Fruit fly (Drosophila melanogaster): ENCODE measurements around the gene X11Lbeta.
A peak's percentile ranks its signal among the peaks of the same experiment; 100 is the strongest.

The X11Lbeta gene

dm6 chrX:10595813-10596212 lies 31.7 kb upstream of the X11Lbeta start, which contains the start of the genes Hmr and CG2124 (continued):
- TF ChIP-seq dysf (GFP tag; IDR thresholded peaks at IDR 0.05) (no peak), CG9609 (GFP tag; optimal IDR thresholded peaks at IDR 0.05) (no peak), CG2202 (tag; optimal IDR thresholded peaks at IDR 0.05) (no peak), CG7928 (GFP tag; optimal IDR thresholded peaks at IDR 0.05) (no peak), CG12155 (GFP tag; optimal IDR thresholded peaks at IDR 0.05) (no peak), eyg (GFP tag; optimal IDR thresholded peaks at IDR 0.05) (no peak), ara (GFP tag; IDR thresholded peaks at IDR 0.05) (no peak), CG17385 (GFP tag; optimal IDR thresholded peaks at IDR 0.05) (no peak), CG1603 (tag; optimal IDR thresholded peaks at IDR 0.05) (peak; percentile 34), cas (GFP tag; IDR thresholded peaks at IDR 0.05) (no peak), CG2875 (GFP tag; optimal IDR thresholded peaks at IDR 0.05) (no peak), CG8089 (GFP tag; optimal IDR thresholded peaks at IDR 0.05) (no peak), CrebB (tag; optimal IDR thresholded peaks at IDR 0.05) (no peak), CG16813 (GFP tag; IDR thresholded peaks at IDR 0.05; ENCODE audit: partially characterized antibody) (peak; percentile 67), CG12391 (tag; optimal IDR thresholded peaks at IDR 0.05) (no peak), gfzf (GFP tag; optimal IDR thresholded peaks at IDR 0.05) (peak; percentile 36), CG7357 (GFP tag; IDR thresholded peaks at IDR 0.05) (no peak), Doc3 (GFP tag; IDR thresholded peaks at IDR 0.05; ENCODE audit: partially characterized antibody) (peak; percentile 76), lov (optimal IDR thresholded peaks at IDR 0.05) (no peak), lov (GFP tag; IDR thresholded peaks at IDR 0.05) (no peak), Myb (GFP tag; optimal IDR thresholded peaks at IDR 0.05) (peak; percentile 61), sens (GFP tag) (no peak), CG8944 (GFP tag; optimal IDR thresholded peaks at IDR 0.05) (no peak), phol (tag; optimal IDR thresholded peaks at IDR 0.05) (peak; percentile 23), chinmo (GFP tag; IDR thresholded peaks at IDR 0.05; ENCODE audit: partially characterized antibody) (0 out of 4 replicates have a peak, but pooled peaks have one; percentile 23), CG9797 (GFP tag; optimal IDR thresholded peaks at IDR 0.05) (peak; percentile 26), hbn (GFP tag; IDR thresholded peaks at IDR 0.05; ENCODE audit: partially characterized antibody) (peak; percentile 66; the same call in 1 of the 2 replicates), kay (GFP tag; optimal IDR thresholded peaks at IDR 0.05) (no peak), CG11723 (GFP tag; optimal IDR thresholded peaks at IDR 0.05) (no peak), MBD-R2 (GFP tag; IDR thresholded peaks at IDR 0.05) (peak; percentile 36; the same call in 1 of the 2 replicates), CkIIα-i1 (GFP tag; IDR thresholded peaks at IDR 0.05) (no peak), CG2712 (tag; optimal IDR thresholded peaks at IDR 0.05) (no peak), fd64A (GFP tag; optimal IDR thresholded peaks at IDR 0.05) (no peak), ash1 (GFP tag; optimal IDR thresholded peaks at IDR 0.05) (no peak), crp (GFP tag; optimal IDR thresholded peaks at IDR 0.05) (peak; percentile 50 to 87), CG10462 (GFP tag; optimal IDR thresholded peaks at IDR 0.05) (no peak), Sry-δ (GFP tag; optimal IDR thresholded peaks at IDR 0.05) (peak; percentile 73), CG13424 (tag; optimal IDR thresholded peaks at IDR 0.05) (no peak), nerfin-2 (GFP tag; IDR thresholded peaks at IDR 0.05; ENCODE audit: partially characterized antibody) (0 out of 2 replicates have a peak, but pooled peaks have one; percentile 42), CG8359 (GFP tag; optimal IDR thresholded peaks at IDR 0.05; ENCODE audit: borderline replicate concordance) (no peak), Hand (GFP tag; optimal IDR thresholded peaks at IDR 0.05) (no peak), rib (GFP tag; IDR thresholded peaks at IDR 0.05) (no peak), bcd (GFP tag; optimal IDR thresholded peaks at IDR 0.05) (no peak), bsh (GFP tag; optimal IDR thresholded peaks at IDR 0.05) (no peak), CG12219 (GFP tag; optimal IDR thresholded peaks at IDR 0.05) (no peak), CG10565 (GFP tag; optimal IDR thresholded peaks at IDR 0.05) (no peak), Dip3 (GFP tag; optimal IDR thresholded peaks at IDR 0.05) (no peak), lola (GFP tag; optimal IDR thresholded peaks at IDR 0.05) (no peak), CG8924 (tag; optimal IDR thresholded peaks at IDR 0.05) (no peak), Sox102F (GFP tag; optimal IDR thresholded peaks at IDR 0.05) (no peak)
